Worm (Caenorhabditis elegans) whole organism, L1 larva: ENCODE results near the gene H11E01.3.

Source experiments
- C04F5.9 ChIP-seq: sonication (generic microtip); optimal IDR thresholded peaks from 2 replicates; lab custom pipeline; 2016; ENCODE audit warnings: missing genetic modification characterization, missing compliant biosample characterization
- aha-1 ChIP-seq: fragments of 150-350 bp; optimal IDR thresholded peaks from 2 replicates; lab custom pipeline; 2014; ENCODE audit warnings: missing biosample characterization, missing genetic modification characterization
- ces-1 ChIP-seq: fragments of 150-350 bp; optimal IDR thresholded peaks from 2 replicates; lab custom pipeline; 2014; ENCODE audit warnings: missing biosample characterization, missing genetic modification reagents, missing genetic modification characterization
- dpl-1 ChIP-seq, 3 experiments: fragments of 150-350 bp in 2 of 3; sonication (generic microtip) in 1 of 3; optimal IDR thresholded peaks; 2 replicates each; lab custom pipeline; 2014 to 2017; ENCODE audit warnings: missing biosample characterization in 3 of 3, missing genetic modification characterization in 3 of 3, missing genetic modification reagents in 3 of 3
- efl-1 ChIP-seq, 4 experiments: fragments of 150-350 bp; optimal IDR thresholded peaks in 3 of 4; peaks in 1 of 4; 1 replicate in 1 of 4; 2 replicates in 3 of 4; lab custom pipeline; 2014; ENCODE audit warnings: missing biosample characterization in 2 of 4, missing genetic modification characterization in 2 of 4, missing genetic modification reagents in 2 of 4
- elt-2 ChIP-seq: sonication (generic microtip); optimal IDR thresholded peaks from 2 replicates; lab custom pipeline; 2016; ENCODE audit warnings: missing genetic modification characterization, mild to moderate bottlenecking, inconsistent platforms, missing compliant biosample characterization, missing genetic modification reagents
- elt-3 ChIP-seq, 6 experiments: fragments of 150-350 bp in 1 of 6; sonication (generic microtip); optimal IDR thresholded peaks; 2 replicates each; lab custom pipeline; 2017 to 2018; ENCODE audit warnings: missing biosample characterization in 6 of 6, missing genetic modification characterization in 6 of 6, inconsistent platforms in 1 of 6
- fkh-10 ChIP-seq: sonication (generic microtip); optimal IDR thresholded peaks from 2 replicates; lab custom pipeline; 2017; ENCODE audit warnings: missing biosample characterization, missing genetic modification reagents, missing genetic modification characterization
- fkh-4 ChIP-seq: sonication (generic microtip); optimal IDR thresholded peaks from 2 replicates; lab custom pipeline; 2016; ENCODE audit warnings: missing compliant biosample characterization, missing genetic modification characterization, borderline replicate concordance
- grh-1 ChIP-seq: fragments of 200-800 bp; sonication (Bioruptor generic); IDR thresholded peaks from 2 replicates; pipeline ENCODE4 v1.3.6; 2022; ENCODE audit warnings: missing genetic modification reagents, missing genetic modification characterization, missing compliant biosample characterization
- mdl-1 ChIP-seq, 2 experiments: fragments of 150-350 bp; optimal IDR thresholded peaks; 2 replicates each; lab custom pipeline; 2014 to 2017; ENCODE audit warnings: missing biosample characterization in 2 of 2, missing genetic modification characterization in 2 of 2, inconsistent platforms in 1 of 2
- nhr-11 ChIP-seq: fragments of 150-350 bp; optimal IDR thresholded peaks from 2 replicates; lab custom pipeline; 2014; ENCODE audit warnings: missing biosample characterization, missing genetic modification characterization
- nhr-19 ChIP-seq: fragments of 200-800 bp; sonication (Bioruptor generic); conservative IDR thresholded peaks from 2 replicates; pipeline ENCODE4 v1.3.6; 2022; ENCODE audit warnings: missing genetic modification characterization, missing compliant biosample characterization
- nhr-237 ChIP-seq: fragments of 150-350 bp; optimal IDR thresholded peaks from 2 replicates; lab custom pipeline; 2014; ENCODE audit warnings: missing biosample characterization, missing genetic modification characterization
- nhr-71 ChIP-seq: sonication (generic microtip); optimal IDR thresholded peaks from 2 replicates; lab custom pipeline; 2016; ENCODE audit warnings: mild to moderate bottlenecking, missing genetic modification characterization, moderate library complexity, missing compliant biosample characterization
- nhr-77 ChIP-seq: fragments of 150-350 bp; optimal IDR thresholded peaks from 2 replicates; lab custom pipeline; 2014; ENCODE audit warnings: missing biosample characterization, missing genetic modification characterization
- nhr-84 ChIP-seq: sonication (generic microtip); optimal IDR thresholded peaks from 2 replicates; lab custom pipeline; 2017; ENCODE audit warnings: missing biosample characterization, missing genetic modification characterization
- pag-3 ChIP-seq: sonication (generic microtip); optimal IDR thresholded peaks from 2 replicates; lab custom pipeline; 2017; ENCODE audit warnings: missing genetic modification characterization, mild to moderate bottlenecking, missing compliant biosample characterization, antibody characterized with exemption, borderline replicate concordance; ENCODE audit not compliant: insufficient read depth
- rnt-1 ChIP-seq: sonication (generic microtip); optimal IDR thresholded peaks from 2 replicates; lab custom pipeline; 2016; ENCODE audit warnings: mild to moderate bottlenecking, missing genetic modification characterization, moderate library complexity, missing compliant biosample characterization
- sptf-1 ChIP-seq: fragments of 150-350 bp; optimal IDR thresholded peaks from 2 replicates; lab custom pipeline; 2014; ENCODE audit warnings: missing biosample characterization, missing genetic modification characterization
- unc-86 ChIP-seq: sonication (generic microtip); optimal IDR thresholded peaks from 2 replicates; lab custom pipeline; 2016; ENCODE audit warnings: missing genetic modification characterization, missing compliant biosample characterization
- unc-98 ChIP-seq: fragments of 200-800 bp; sonication (Bioruptor generic); IDR thresholded peaks from 2 replicates; pipeline ENCODE4 v1.3.6; 2022; ENCODE audit warnings: missing genetic modification characterization, missing compliant biosample characterization
- vab-15 ChIP-seq: sonication (generic microtip); optimal IDR thresholded peaks from 2 replicates; lab custom pipeline; 2017; ENCODE audit warnings: missing genotype, mild to moderate bottlenecking, missing genetic modification characterization, missing compliant biosample characterization
- zag-1 ChIP-seq: fragments of 150-350 bp; optimal IDR thresholded peaks from 2 replicates; lab custom pipeline; 2014; ENCODE audit warnings: missing biosample characterization, missing genetic modification characterization
- zip-4 ChIP-seq: fragments of 200-800 bp; sonication (Bioruptor generic); optimal IDR thresholded peaks from 2 replicates; lab custom pipeline; 2018; ENCODE audit warnings: mild to moderate bottlenecking, missing genetic modification characterization, moderate library complexity, missing compliant biosample characterization

Gene H11E01.3

DNA sequence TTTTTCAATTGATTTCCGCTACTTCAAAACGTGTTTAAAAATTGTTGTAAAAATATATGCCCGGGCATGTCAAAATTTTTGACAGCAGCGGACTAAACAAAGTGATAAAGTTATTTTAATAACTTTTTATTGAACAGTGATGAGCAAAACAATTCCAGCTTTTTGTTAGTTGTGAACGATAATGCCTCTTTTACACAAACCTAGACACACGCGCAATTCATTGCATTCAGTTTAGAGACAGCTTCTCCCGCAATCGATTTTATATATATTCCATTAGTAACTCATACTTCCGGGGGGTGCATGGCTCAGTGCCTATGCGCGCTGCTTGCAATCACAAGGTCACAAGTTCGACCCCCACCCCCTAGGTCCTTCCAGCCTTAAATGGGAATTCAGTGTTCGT is 49.4 kb downstream of the H11E01.3 start, which contains the start of gene ZK380.6:
ZK380.6 (plus strand) TSS at position 301 of the 400 bp plus-strand sequence.
- TF ChIP-seq ces-1 (GFP tag; lab: Kevin White, UChicago) (no peak), nhr-71 (tag; lab: Kevin White, UChicago) (no peak)

DNA sequence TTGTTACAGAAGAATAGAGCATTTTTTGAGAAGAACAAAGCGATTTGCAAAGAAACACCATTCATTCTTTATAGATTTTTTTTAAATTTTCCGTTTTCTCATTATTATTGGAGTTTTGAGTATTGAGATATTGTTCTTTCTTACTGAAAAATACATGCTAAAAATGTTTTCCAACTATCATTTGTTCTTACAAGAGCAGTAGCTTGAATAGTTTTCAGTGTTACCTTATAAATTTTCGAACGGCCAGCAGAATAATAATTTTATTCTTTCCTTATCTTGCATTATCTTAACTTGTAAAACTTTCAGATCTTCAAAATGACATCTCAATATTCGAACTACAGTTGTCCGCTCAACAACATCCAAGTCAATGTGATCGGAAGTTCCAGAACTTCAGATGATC is 50.5 kb downstream of the H11E01.3 start, which contains the start of gene tbx-32:
tbx-32 (plus strand) TSS at position 301 of the 400 bp plus-strand sequence.
- TF ChIP-seq elt-2 (no peak), nhr-84 (tag; lab: Kevin White, UChicago) (no peak), grh-1 (no peak), mdl-1 (tag; optimal IDR thresholded peaks at IDR 0.05; lab: Kevin White, UChicago) (no peak), nhr-11 (no peak), elt-3 (tag; optimal IDR thresholded peaks at IDR 0.05; lab: Kevin White, UChicago) (no peak), fkh-4 (tag; lab: Kevin White, UChicago) (no peak), rnt-1 (no peak), nhr-19 (no peak), unc-98 (GFP tag; lab: Robert Waterston, UW) (no peak), zag-1 (tag; lab: Kevin White, UChicago) (no peak), C04F5.9 (no peak), zip-4 (GFP tag; lab: Kevin White, UChicago) (no peak), ces-1 (GFP tag; lab: Kevin White, UChicago) (no peak), fkh-10 (no peak), nhr-237 (no peak), unc-86 (tag; lab: Kevin White, UChicago) (no peak)
- TF ChIP-seq, all 84 proteins: peak for 0

ce11 chrX:1664925-1665324 is 60.2 kb downstream of the H11E01.3 start, which contains the start of gene R09H3.2:
R09H3.2 (minus strand) TSS chrX:1665025.
- TF ChIP-seq aha-1 (no peak), pag-3 (tag; lab: Kevin White, UChicago) (no peak), dpl-1 (GFP tag; optimal IDR thresholded peaks at IDR 0.05; lab: Kevin White, UChicago) (no peak), efl-1 (optimal IDR thresholded peaks at IDR 0.05; lab: Kevin White, UChicago) (no peak), efl-1 (GFP tag; optimal IDR thresholded peaks at IDR 0.05 in 1 of 2; lab: Kevin White, UChicago) (peak in 1 of 2 experiments; percentile 5), nhr-77 (no peak)

DNA sequence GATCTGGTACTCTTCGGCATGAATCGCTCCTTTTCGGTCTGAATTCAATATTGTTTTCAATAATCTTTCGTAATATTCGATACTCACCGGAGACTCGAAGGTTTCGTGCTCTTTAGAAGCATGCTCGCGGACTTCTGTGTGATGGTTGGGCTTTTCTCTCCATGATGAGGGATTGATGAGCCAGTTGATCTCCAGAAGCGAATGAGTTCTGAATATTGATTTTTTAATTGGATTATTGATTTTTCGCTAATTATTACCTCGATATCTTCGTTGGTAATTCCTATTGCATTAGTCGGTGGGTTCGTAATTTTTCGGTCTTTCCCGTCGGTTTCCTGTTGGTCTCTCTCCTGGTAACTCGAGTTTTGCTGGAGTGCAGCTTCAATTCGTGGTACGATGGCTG is 62.4 kb downstream of the H11E01.3 start:
- TF ChIP-seq efl-1 (optimal IDR thresholded peaks at IDR 0.05; lab: Kevin White, UChicago): no peak
- peak in 1 of 2 experiments; percentile 33 for TF ChIP-seq efl-1 (GFP tag; optimal IDR thresholded peaks at IDR 0.05 in 1 of 2; lab: Kevin White, UChicago)
- no peak for TF ChIP-seq vab-15 (tag; lab: Kevin White, UChicago)

- TF ChIP-seq zip-4 (GFP tag; lab: Kevin White, UChicago) (no peak), sptf-1 (tag; lab: Kevin White, UChicago) (no peak), efl-1 (optimal IDR thresholded peaks at IDR 0.05; lab: Kevin White, UChicago) (no peak), efl-1 (GFP tag; optimal IDR thresholded peaks at IDR 0.05 in 1 of 2; lab: Kevin White, UChicago) (peak in 1 of 2 experiments; percentile 29)
Observed at ce11 chrX:1668748-1669147, 64.0 kb downstream of the H11E01.3 start, which contains the start of gene R09H3.3. R09H3.3 (minus strand) TSS chrX:1668848.
